Fruit fly (Drosophila melanogaster) whole organism, wandering third instar larva: Measurements from ENCODE around the gene ATPsynD.

Experiments used
- Hnf4 ChIP-seq: fragments of 200-800 bp; sonication (Bioruptor generic); optimal IDR thresholded peaks from 2 replicates; lab custom pipeline; 2016; ENCODE audit warnings: missing biosample characterization, mild to moderate bottlenecking, missing genetic modification characterization
- fru ChIP-seq: fragments of 200-800 bp; sonication (Bioruptor generic); optimal IDR thresholded peaks from 3 replicates; lab custom pipeline; 2016; ENCODE audit warnings: missing biosample characterization, mild to moderate bottlenecking, missing genetic modification characterization
- h ChIP-seq: fragments of 200-800 bp; sonication (Bioruptor generic); optimal IDR thresholded peaks from 3 replicates; lab custom pipeline; 2016; ENCODE audit warnings: missing biosample characterization, mild to moderate bottlenecking, missing genetic modification characterization
- pan ChIP-seq: fragments of >200 bp; optimal IDR thresholded peaks from 2 replicates; lab custom pipeline; 2017
- tai ChIP-seq: sonication (Bioruptor generic); optimal IDR thresholded peaks from 2 replicates; lab custom pipeline; 2016; ENCODE audit warnings: missing biosample characterization, missing genetic modification characterization
- woc ChIP-seq: sonication (Bioruptor generic); optimal IDR thresholded peaks from 2 replicates; lab custom pipeline; 2016; ENCODE audit warnings: missing biosample characterization, mild to moderate bottlenecking, missing genetic modification characterization

- TF ChIP-seq Hnf4 (GFP tag; lab: Kevin White, UChicago) (peak; percentile 3), pan (lab: Kevin White, UChicago) (no peak), woc (GFP tag; lab: Kevin White, UChicago) (no peak), h (GFP tag; lab: Kevin White, UChicago) (peak; percentile 8), tai (GFP tag; lab: Kevin White, UChicago) (peak; percentile 37), fru (GFP tag; lab: Kevin White, UChicago) (peak; percentile 29)
Measured at dm6 chr3R:19093127-19093812, 1.5 kb upstream of the ATPsynD start.
